Worm (Caenorhabditis elegans): ENCODE data around the gene C02D5.2.
A peak's percentile ranks its signal among the peaks of the same experiment; 100 is the strongest.

C02D5.2 gene

ce11 chrIII:8529002-8529401 is 28.1 kb upstream of the C02D5.2 start (continued):
- TF ChIP-seq php-3 (GFP tag; IDR thresholded peaks at IDR 0.05): no peak
- no peak for TF ChIP-seq spr-1 (tag; optimal IDR thresholded peaks at IDR 0.05)
- no peak for TF ChIP-seq nhr-76 (tag; optimal IDR thresholded peaks at IDR 0.05)
- TF ChIP-seq F26F4.8 (GFP tag; conservative IDR thresholded peaks at IDR 0.05): no peak
- TF ChIP-seq gei-8 (GFP tag; optimal IDR thresholded peaks at IDR 0.05): no peak
- peak in 1 of 2 experiments; percentile 79 for TF ChIP-seq unc-62 (GFP tag; optimal IDR thresholded peaks at IDR 0.05 in 1 of 2)
- TF ChIP-seq unc-62 (tag; optimal IDR thresholded peaks at IDR 0.05): no peak
- TF ChIP-seq mdt-29 (GFP tag; IDR thresholded peaks at IDR 0.05): no peak
- TF ChIP-seq T26A8.4 (GFP tag; IDR thresholded peaks at IDR 0.05): no peak
- TF ChIP-seq daf-16 (GFP tag; optimal IDR thresholded peaks at IDR 0.05): no peak
- TF ChIP-seq daf-16 (tag; optimal IDR thresholded peaks at IDR 0.05): no peak
- TF ChIP-seq ceh-20 (GFP tag; IDR thresholded peaks at IDR 0.05): no peak
- no peak for TF ChIP-seq mxl-3 (GFP tag; optimal IDR thresholded peaks at IDR 0.05)
- TF ChIP-seq Y48G9A.11 (GFP tag; IDR thresholded peaks at IDR 0.05): no peak
- TF ChIP-seq nhr-77 (tag; optimal IDR thresholded peaks at IDR 0.05): no peak
- TF ChIP-seq hlh-30 (tag; optimal IDR thresholded peaks at IDR 0.05; ENCODE audit: insufficient read depth): peak; percentile 16
- no peak for TF ChIP-seq lin-15B (tag; optimal IDR thresholded peaks at IDR 0.05)
- TF ChIP-seq hif-1 (tag; optimal IDR thresholded peaks at IDR 0.05): peak in 1 of 2 experiments; percentile 55
- TF ChIP-seq lsy-2 (tag; optimal IDR thresholded peaks at IDR 0.05): peak; percentile 27 to 87
- TF ChIP-seq nhr-111 (GFP tag; optimal IDR thresholded peaks at IDR 0.05): no peak
- TF ChIP-seq zfp-3 (GFP tag; conservative IDR thresholded peaks at IDR 0.05): no peak
- TF ChIP-seq arid-1 (GFP tag; conservative IDR thresholded peaks at IDR 0.05): no peak
- no peak for TF ChIP-seq ceh-32 (tag; optimal IDR thresholded peaks at IDR 0.05; ENCODE audit: poor library complexity)
- TF ChIP-seq snpc-1.2 (GFP tag; IDR thresholded peaks at IDR 0.05): no peak
- TF ChIP-seq ceh-44 (GFP tag; IDR thresholded peaks at IDR 0.05): no peak
- TF ChIP-seq egl-43 (GFP tag; IDR thresholded peaks at IDR 0.05): no peak
- no peak for TF ChIP-seq vab-7 (GFP tag; IDR thresholded peaks at IDR 0.05)
- no peak for TF ChIP-seq dmd-8 (GFP tag; IDR thresholded peaks at IDR 0.05)
- TF ChIP-seq mdl-1 (tag; optimal IDR thresholded peaks at IDR 0.05): no peak
- TF ChIP-seq Y75B8A.6 (GFP tag; IDR thresholded peaks at IDR 0.05): no peak
- no peak for TF ChIP-seq lin-13 (GFP tag; optimal IDR thresholded peaks at IDR 0.05)
- no peak for TF ChIP-seq sdz-12 (GFP tag; optimal IDR thresholded peaks at IDR 0.05)
- TF ChIP-seq duxl-1 (tag; optimal IDR thresholded peaks at IDR 0.05; ENCODE audit: poor library complexity): peak; percentile 50
- TF ChIP-seq hmg-1.1 (GFP tag; IDR thresholded peaks at IDR 0.05): peak; percentile 46
- TF ChIP-seq nhr-41 (GFP tag; IDR thresholded peaks at IDR 0.05): no peak
- no peak for TF ChIP-seq dve-1 (tag; optimal IDR thresholded peaks at IDR 0.05; ENCODE audit: insufficient read depth)
- no peak for TF ChIP-seq zip-2 (tag; optimal IDR thresholded peaks at IDR 0.05)
- TF ChIP-seq nhr-11 (tag; optimal IDR thresholded peaks at IDR 0.05): no peak
- TF ChIP-seq Y105C5A.15 (GFP tag; IDR thresholded peaks at IDR 0.05): no peak
- TF ChIP-seq ZK546.5 (tag; optimal IDR thresholded peaks at IDR 0.05): no peak
- no peak for TF ChIP-seq nhr-48 (tag; optimal IDR thresholded peaks at IDR 0.05)
- no peak for TF ChIP-seq Y5F2A.4 (GFP tag; optimal IDR thresholded peaks at IDR 0.05)
- no peak for TF ChIP-seq F37D6.2 (tag; optimal IDR thresholded peaks at IDR 0.05)
- no peak for TF ChIP-seq nhr-25 (tag; optimal IDR thresholded peaks at IDR 0.05; ENCODE audit: borderline replicate concordance, insufficient read depth)
- TF ChIP-seq snpc-4 (tag; optimal IDR thresholded peaks at IDR 0.05): no peak
- no peak for TF ChIP-seq lin-38 (GFP tag; IDR thresholded peaks at IDR 0.05)
- TF ChIP-seq aly-2 (tag; optimal IDR thresholded peaks at IDR 0.05): no peak
- no peak for TF ChIP-seq dmd-9 (GFP tag; IDR thresholded peaks at IDR 0.05)
- TF ChIP-seq nhr-42 (GFP tag; IDR thresholded peaks at IDR 0.05): no peak
- TF ChIP-seq attf-4 (tag; optimal IDR thresholded peaks at IDR 0.05): no peak
- TF ChIP-seq nhr-102 (tag; optimal IDR thresholded peaks at IDR 0.05): no peak
- TF ChIP-seq zag-1 (tag; optimal IDR thresholded peaks at IDR 0.05): no peak

Measured in whole organism, L4 larva.